Worm (Caenorhabditis elegans) whole organism, late embryonic: ENCODE results near the gene C14C11.7.

Experiments
- C08G9.2 ChIP-seq: sonication (generic microtip); optimal IDR thresholded peaks from 2 replicates; lab custom pipeline; 2016; ENCODE audit warnings: mild to moderate bottlenecking, missing genetic modification characterization, moderate library complexity, missing compliant biosample characterization
- ama-1 ChIP-seq: fragments of 150-350 bp; optimal IDR thresholded peaks from 2 replicates; lab custom pipeline; 2014
- ceh-14 ChIP-seq: sonication (generic microtip); optimal IDR thresholded peaks from 2 replicates; lab custom pipeline; 2016; ENCODE audit warnings: missing genotype, missing genetic modification characterization, missing compliant biosample characterization
- ceh-31 ChIP-seq: sonication (generic microtip); optimal IDR thresholded peaks from 2 replicates; lab custom pipeline; 2016; ENCODE audit warnings: missing genetic modification characterization, missing compliant biosample characterization
- fkh-6 ChIP-seq: sonication (generic microtip); optimal IDR thresholded peaks from 2 replicates; lab custom pipeline; 2016; ENCODE audit warnings: missing genetic modification characterization, missing compliant biosample characterization
- hlh-6 ChIP-seq: sonication (generic microtip); optimal IDR thresholded peaks from 2 replicates; lab custom pipeline; 2016; ENCODE audit warnings: missing genotype, missing genetic modification characterization, missing compliant biosample characterization
- pag-3 ChIP-seq: sonication (generic microtip); optimal IDR thresholded peaks from 2 replicates; lab custom pipeline; 2016; ENCODE audit warnings: missing compliant biosample characterization, missing genetic modification characterization, borderline replicate concordance
- pqm-1 ChIP-seq: sonication (generic microtip); optimal IDR thresholded peaks from 2 replicates; lab custom pipeline; 2016; ENCODE audit warnings: missing genetic modification characterization, missing compliant biosample characterization
- rnt-1 ChIP-seq: sonication (generic microtip); optimal IDR thresholded peaks from 2 replicates; lab custom pipeline; 2016; ENCODE audit warnings: missing genetic modification characterization, missing compliant biosample characterization
- tbx-2 ChIP-seq: sonication (generic microtip); optimal IDR thresholded peaks from 2 replicates; lab custom pipeline; 2016; ENCODE audit warnings: missing genetic modification characterization, missing compliant biosample characterization
- unc-42 ChIP-seq: sonication (generic microtip); optimal IDR thresholded peaks from 2 replicates; lab custom pipeline; 2016; ENCODE audit warnings: missing genotype, missing genetic modification characterization, missing compliant biosample characterization
- zip-5 ChIP-seq: sonication (generic microtip); optimal IDR thresholded peaks from 2 replicates; lab custom pipeline; 2016; ENCODE audit warnings: missing genetic modification characterization, missing compliant biosample characterization

DNA sequence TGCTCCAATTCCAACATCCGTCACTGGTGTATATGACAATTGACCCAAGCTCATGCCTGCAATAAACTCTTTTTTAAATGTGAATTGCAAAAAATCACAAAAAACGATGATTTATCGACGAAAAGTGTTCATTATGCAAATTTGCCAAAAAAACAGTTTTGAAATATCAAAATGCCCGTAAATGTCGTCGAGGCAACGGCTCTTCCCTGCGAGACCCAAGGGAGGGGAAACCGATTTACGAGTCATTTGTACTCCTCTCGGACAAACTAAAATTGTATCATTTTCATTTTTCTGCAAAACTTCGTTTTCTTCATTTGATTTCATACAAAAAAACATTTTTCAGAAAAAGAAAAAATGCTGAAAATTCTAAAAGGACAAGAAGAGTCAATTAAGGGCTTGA lies 18.6 kb upstream of the C14C11.7 start, which contains the start of the genes hmgs-1 and F25B4.4:
- TF ChIP-seq ceh-31 (tag; lab: Kevin White, UChicago) (peak; percentile 77), zip-5 (tag; lab: Kevin White, UChicago) (no peak), unc-42 (tag; lab: Kevin White, UChicago) (peak; percentile 83), ama-1 (no peak), tbx-2 (peak; percentile 69), hlh-6 (tag; lab: Kevin White, UChicago) (no peak), ceh-14 (tag; lab: Kevin White, UChicago) (peak; percentile 15), pag-3 (tag; lab: Kevin White, UChicago) (no peak), fkh-6 (tag; lab: Kevin White, UChicago) (no peak), pqm-1 (tag; lab: Kevin White, UChicago) (no peak), rnt-1 (peak; percentile 69), C08G9.2 (tag; lab: Kevin White, UChicago) (no peak)
